Worm (Caenorhabditis elegans): ENCODE results near the gene F58E2.3.

ce11 chrIV:3496358-3496757 is 29.1 kb downstream of the F58E2.3 start, which contains the start of gene C09G12.17:
- TF ChIP-seq lin-32 (GFP tag; optimal IDR thresholded peaks at IDR 0.05) = no peak
- TF ChIP-seq blmp-1 (tag; optimal IDR thresholded peaks at IDR 0.05) = no peak
- no peak for TF ChIP-seq lsy-2 (tag; optimal IDR thresholded peaks at IDR 0.05)
- TF ChIP-seq nhr-76 (tag; optimal IDR thresholded peaks at IDR 0.05) = no peak
- no peak for TF ChIP-seq elt-3 (tag; optimal IDR thresholded peaks at IDR 0.05)
- TF ChIP-seq unc-39 (tag; optimal IDR thresholded peaks at IDR 0.05) = no peak
- TF ChIP-seq hlh-1 (tag; optimal IDR thresholded peaks at IDR 0.05) = no peak
- no peak for TF ChIP-seq snpc-4 (tag; optimal IDR thresholded peaks at IDR 0.05)
- TF ChIP-seq tbx-8 (GFP tag; optimal IDR thresholded peaks at IDR 0.05) = no peak
- no peak for TF ChIP-seq unc-62 (GFP tag; optimal IDR thresholded peaks at IDR 0.05)
- no peak for TF ChIP-seq drap-1 (GFP tag; optimal IDR thresholded peaks at IDR 0.05)
- no peak for TF ChIP-seq nhr-28 (tag; optimal IDR thresholded peaks at IDR 0.05)
- no peak for TF ChIP-seq nhr-12 (tag; optimal IDR thresholded peaks at IDR 0.05)
